Fruit fly (Drosophila melanogaster) whole organism, pupa: ENCODE results near the gene kek4.

Source experiments
- CG34367 ChIP-seq: fragments of 200-800 bp; sonication (Bioruptor generic); optimal IDR thresholded peaks from 2 replicates; lab custom pipeline; 2018; ENCODE audit warnings: missing biosample characterization, mild to moderate bottlenecking, missing genetic modification characterization
- CG8301 ChIP-seq: fragments of 200-800 bp; sonication (Bioruptor generic); optimal IDR thresholded peaks from 2 replicates; lab custom pipeline; 2018; ENCODE audit warnings: missing biosample characterization, mild to moderate bottlenecking, missing genetic modification characterization
- D1 ChIP-seq: fragments of 200-800 bp; sonication (Bioruptor generic); optimal IDR thresholded peaks from 2 replicates; lab custom pipeline; 2018; ENCODE audit warnings: missing biosample characterization, mild to moderate bottlenecking, missing genetic modification characterization, moderate library complexity
- fd96Ca ChIP-seq: fragments of 200-800 bp; sonication (Bioruptor generic); IDR thresholded peaks from 3 replicates; pipeline ENCODE4 v1.3.6; 2022; ENCODE audit warnings: missing biosample characterization, missing genetic modification characterization
- gl ChIP-seq: fragments of 200-800 bp; sonication (Bioruptor generic); optimal IDR thresholded peaks from 2 replicates; lab custom pipeline; 2018; ENCODE audit warnings: missing biosample characterization, mild to moderate bottlenecking, missing genetic modification characterization

DNA sequence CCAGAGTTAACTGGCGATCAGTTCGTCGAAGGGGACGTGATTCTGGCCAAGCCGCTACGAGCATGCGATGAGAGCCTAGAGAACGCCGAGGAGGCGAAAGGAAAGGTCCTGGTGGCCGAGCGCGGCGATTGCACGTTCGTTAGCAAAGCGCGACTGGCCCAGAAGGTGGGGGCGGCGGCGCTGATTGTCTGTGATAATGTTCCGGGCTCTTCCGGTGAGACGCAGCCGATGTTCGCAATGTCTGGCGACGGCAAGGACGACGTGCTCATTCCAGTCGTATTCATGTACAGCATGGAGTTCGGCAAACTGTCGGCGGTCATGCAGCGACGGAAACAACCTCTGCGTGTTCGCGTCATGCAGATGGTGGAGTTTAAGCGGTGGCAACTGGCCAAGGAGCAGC lies 19.3 kb downstream of the kek4 start:
- TF ChIP-seq D1 (tag; lab: Kevin White, UChicago) = no peak
- no peak for TF ChIP-seq CG8301
- no peak for TF ChIP-seq gl (tag; lab: Kevin White, UChicago)
- TF ChIP-seq CG34367 (tag; lab: Kevin White, UChicago) = no peak
- no peak for TF ChIP-seq fd96Ca (GFP tag; lab: Robert Waterston, UW)
